Fruit fly (Drosophila melanogaster) whole organism, adult: ENCODE measurements around the gene hiro.

Experiments
- CG11617 ChIP-seq: fragments of 200-800 bp; sonication (Bioruptor generic); optimal IDR thresholded peaks from 2 replicates; lab custom pipeline; 2017; ENCODE audit warnings: mild to moderate bottlenecking, missing biosample characterization, missing genetic modification reagents, missing genetic modification characterization
- CG12768 ChIP-seq: fragments of 200-800 bp; sonication (Bioruptor generic); optimal IDR thresholded peaks from 2 replicates; lab custom pipeline; 2017; ENCODE audit warnings: missing biosample characterization, missing genetic modification characterization, mild to moderate bottlenecking, moderate library complexity, missing genetic modification reagents
- CG14711 ChIP-seq: fragments of 200-800 bp; sonication (Bioruptor generic); optimal IDR thresholded peaks from 2 replicates; lab custom pipeline; 2018; ENCODE audit warnings: missing biosample characterization, mild to moderate bottlenecking, missing genetic modification characterization, moderate library complexity
- CG1620 ChIP-seq: fragments of 200-800 bp; sonication (Bioruptor generic); optimal IDR thresholded peaks from 2 replicates; lab custom pipeline; 2016; ENCODE audit warnings: missing biosample characterization, missing genetic modification characterization
- CG33017 ChIP-seq: fragments of 200-800 bp; sonication (Bioruptor generic); optimal IDR thresholded peaks from 2 replicates; lab custom pipeline; 2018; ENCODE audit warnings: missing biosample characterization, mild to moderate bottlenecking, missing genetic modification characterization, moderate library complexity
- CG5204 ChIP-seq: fragments of 200-800 bp; sonication (Bioruptor generic); optimal IDR thresholded peaks from 2 replicates; lab custom pipeline; 2016; ENCODE audit warnings: missing biosample characterization, missing genetic modification characterization
- CG7045 ChIP-seq: fragments of 200-800 bp; sonication (Bioruptor generic); optimal IDR thresholded peaks from 2 replicates; lab custom pipeline; 2017; ENCODE audit warnings: missing biosample characterization, mild to moderate bottlenecking, missing genetic modification characterization
- CG7101 ChIP-seq: fragments of 200-800 bp; sonication (Bioruptor generic); optimal IDR thresholded peaks from 2 replicates; lab custom pipeline; 2018; ENCODE audit warnings: missing biosample characterization, mild to moderate bottlenecking, missing genetic modification characterization, moderate library complexity
- Clk ChIP-seq: fragments of 200-800 bp; sonication (Bioruptor generic); optimal IDR thresholded peaks from 2 replicates; lab custom pipeline; 2017; ENCODE audit warnings: missing biosample characterization, missing genetic modification characterization
- Crg-1 ChIP-seq: fragments of 200-800 bp; sonication (Bioruptor generic); optimal IDR thresholded peaks from 2 replicates; lab custom pipeline; 2016; ENCODE audit warnings: missing biosample characterization, missing genetic modification characterization
- Hr96 ChIP-seq: fragments of 200-800 bp; sonication (Bioruptor generic); optimal IDR thresholded peaks from 2 replicates; lab custom pipeline; 2016; ENCODE audit warnings: missing biosample characterization, missing genetic modification characterization
- Mnt ChIP-seq: fragments of 200-800 bp; sonication (Bioruptor generic); optimal IDR thresholded peaks from 2 replicates; lab custom pipeline; 2016; ENCODE audit warnings: missing biosample characterization, mild to moderate bottlenecking, missing genetic modification characterization
- bab1 ChIP-seq: fragments of 200-800 bp; sonication (Bioruptor generic); optimal IDR thresholded peaks from 3 replicates; lab custom pipeline; 2019; ENCODE audit warnings: missing biosample characterization, mild to moderate bottlenecking, missing genetic modification characterization, moderate library complexity
- cic ChIP-seq: fragments of 200-800 bp; sonication (Bioruptor generic); optimal IDR thresholded peaks from 2 replicates; lab custom pipeline; 2017; ENCODE audit warnings: missing biosample characterization, mild to moderate bottlenecking, missing genetic modification characterization, moderate library complexity
- cnc ChIP-seq, 2 experiments: fragments of >200 bp; optimal IDR thresholded peaks; 2 replicates each; lab custom pipeline; 2017
- kay ChIP-seq: fragments of 200-800 bp; sonication (Bioruptor generic); peaks from one replicate; lab custom pipeline; 2016; ENCODE audit warnings: missing biosample characterization, missing genetic modification characterization, borderline replicate concordance
- ovo ChIP-seq: fragments of 200-800 bp; sonication (Bioruptor generic); optimal IDR thresholded peaks from 2 replicates; lab custom pipeline; 2016; ENCODE audit warnings: missing biosample characterization, missing genetic modification characterization
- pad ChIP-seq: fragments of 200-800 bp; sonication (Bioruptor generic); optimal IDR thresholded peaks from 3 replicates; lab custom pipeline; 2017; ENCODE audit warnings: missing biosample characterization, missing genetic modification characterization, mild to moderate bottlenecking, moderate library complexity, missing genetic modification reagents
- tj ChIP-seq: fragments of 200-800 bp; sonication (Bioruptor generic); optimal IDR thresholded peaks from 3 replicates; lab custom pipeline; 2017; ENCODE audit warnings: missing biosample characterization, mild to moderate bottlenecking, missing genetic modification characterization, moderate library complexity
- toe ChIP-seq: fragments of 200-800 bp; sonication (Bioruptor generic); optimal IDR thresholded peaks from 2 replicates; lab custom pipeline; 2016; ENCODE audit warnings: missing biosample characterization, missing genetic modification characterization

Gene hiro

dm6 chr3L:733174-733829 is 45.5 kb upstream of the hiro start:
- no peak for TF ChIP-seq kay (GFP tag; lab: Kevin White, UChicago)
- TF ChIP-seq cic: no peak
- no peak for TF ChIP-seq CG33017 (tag; lab: Kevin White, UChicago)
- TF ChIP-seq pad: no peak
- no peak for TF ChIP-seq Crg-1 (GFP tag; lab: Kevin White, UChicago)
- no peak for TF ChIP-seq Clk (GFP tag; lab: Kevin White, UChicago)
- TF ChIP-seq ovo (GFP tag; lab: Kevin White, UChicago): no peak
- no peak for TF ChIP-seq toe (GFP tag; lab: Kevin White, UChicago)
- TF ChIP-seq CG7045: no peak
- TF ChIP-seq CG1620 (GFP tag; lab: Kevin White, UChicago): no peak
- no peak for TF ChIP-seq CG5204 (GFP tag; lab: Kevin White, UChicago)

- TF ChIP-seq Hr96 (GFP tag; lab: Kevin White, UChicago) (no peak), tj (GFP tag; lab: Kevin White, UChicago) (peak; percentile 68)
These were observed 44.7 kb upstream of the hiro start for dm6 chr3L:732290-732954.

dm6 chr3L:731469-731868 is 43.7 kb upstream of the hiro start:
- TF ChIP-seq CG14711 (tag; lab: Kevin White, UChicago) (no peak), CG7101 (no peak), CG1620 (GFP tag; lab: Kevin White, UChicago) (no peak), Crg-1 (GFP tag; lab: Kevin White, UChicago) (no peak), kay (GFP tag; lab: Kevin White, UChicago) (peak; percentile 20), CG7045 (no peak), cnc (optimal IDR thresholded peaks at IDR 0.05; lab: Kevin White, UChicago) (no peak)

dm6 chr3L:729345-729744 is 41.6 kb upstream of the hiro start:
- TF ChIP-seq CG11617 (no peak), CG33017 (tag; lab: Kevin White, UChicago) (no peak), Clk (GFP tag; lab: Kevin White, UChicago) (no peak), toe (GFP tag; lab: Kevin White, UChicago) (no peak), CG7101 (no peak), pad (no peak), bab1 (GFP tag; lab: Kevin White, UChicago) (no peak), Hr96 (GFP tag; lab: Kevin White, UChicago) (no peak), cnc (optimal IDR thresholded peaks at IDR 0.05; lab: Kevin White, UChicago) (no peak), CG5204 (GFP tag; lab: Kevin White, UChicago) (no peak), kay (GFP tag; lab: Kevin White, UChicago) (no peak)

- TF ChIP-seq cic: no peak
- no peak for TF ChIP-seq Clk (GFP tag; lab: Kevin White, UChicago)
- TF ChIP-seq CG5204 (GFP tag; lab: Kevin White, UChicago): no peak
- no peak for TF ChIP-seq bab1 (GFP tag; lab: Kevin White, UChicago)
- TF ChIP-seq cnc (optimal IDR thresholded peaks at IDR 0.05; lab: Kevin White, UChicago): no peak
- no peak for TF ChIP-seq kay (GFP tag; lab: Kevin White, UChicago)
- TF ChIP-seq Crg-1 (GFP tag; lab: Kevin White, UChicago): no peak
- no peak for TF ChIP-seq CG7101
- TF ChIP-seq CG12768 (GFP tag; lab: Kevin White, UChicago): no peak
- TF ChIP-seq pad: no peak
- TF ChIP-seq ovo (GFP tag; lab: Kevin White, UChicago): no peak
These were observed 40.8 kb upstream of the hiro start for dm6 chr3L:728579-728978.

- TF ChIP-seq cic: no peak
- TF ChIP-seq CG14711 (tag; lab: Kevin White, UChicago): no peak
- no peak for TF ChIP-seq CG7045
- TF ChIP-seq bab1 (GFP tag; lab: Kevin White, UChicago): no peak
- TF ChIP-seq CG7101: no peak
These were observed 40.1 kb upstream of the hiro start for dm6 chr3L:727874-728273.

- no peak for TF ChIP-seq ovo (GFP tag; lab: Kevin White, UChicago)
- TF ChIP-seq kay (GFP tag; lab: Kevin White, UChicago): no peak
- TF ChIP-seq Crg-1 (GFP tag; lab: Kevin White, UChicago): no peak
- no peak for TF ChIP-seq CG7045
- no peak for TF ChIP-seq CG12768 (GFP tag; lab: Kevin White, UChicago)
- TF ChIP-seq CG33017 (tag; lab: Kevin White, UChicago): no peak
- TF ChIP-seq cnc (optimal IDR thresholded peaks at IDR 0.05; lab: Kevin White, UChicago): no peak
- TF ChIP-seq CG5204 (GFP tag; lab: Kevin White, UChicago): no peak
- no peak for TF ChIP-seq bab1 (GFP tag; lab: Kevin White, UChicago)
- TF ChIP-seq Mnt (GFP tag; lab: Kevin White, UChicago): no peak
- no peak for TF ChIP-seq toe (GFP tag; lab: Kevin White, UChicago)
- TF ChIP-seq CG11617: no peak
- TF ChIP-seq Hr96 (GFP tag; lab: Kevin White, UChicago): no peak
- no peak for TF ChIP-seq cic
- TF ChIP-seq CG14711 (tag; lab: Kevin White, UChicago): no peak
These were observed 39.4 kb upstream of the hiro start for dm6 chr3L:727190-727589.
